Worm (Caenorhabditis elegans) whole organism, young adult: ENCODE results near the gene Y81B9A.4.

Experiments
- B0019.2 ChIP-seq: fragments of 200-800 bp; sonication (Bioruptor generic); conservative IDR thresholded peaks from 2 replicates; pipeline ENCODE4 v1.3.6; 2022; ENCODE audit warnings: missing genetic modification reagents, missing genetic modification characterization, missing compliant biosample characterization
- C06A6.2 ChIP-seq: fragments of 200-800 bp; sonication (Bioruptor generic); conservative IDR thresholded peaks from 2 replicates; pipeline ENCODE4 v1.3.6; 2022; ENCODE audit warnings: missing genetic modification characterization, missing compliant biosample characterization
- D2030.7 ChIP-seq: fragments of 200-800 bp; sonication (Bioruptor generic); IDR thresholded peaks from 2 replicates; pipeline ENCODE4 v1.3.6; 2022; ENCODE audit warnings: missing genetic modification reagents, missing genetic modification characterization, missing compliant biosample characterization
- F39B2.1 ChIP-seq: fragments of 200-800 bp; sonication (Bioruptor generic); IDR thresholded peaks from 2 replicates; pipeline ENCODE4 v1.3.6; 2022; ENCODE audit warnings: missing genetic modification reagents, missing genetic modification characterization, missing compliant biosample characterization
- F49E8.2 ChIP-seq: sonication (generic microtip); optimal IDR thresholded peaks from 3 replicates; lab custom pipeline; 2017; ENCODE audit warnings: missing genetic modification characterization, mild to moderate bottlenecking, missing compliant biosample characterization, antibody characterized with exemption, moderate library complexity; ENCODE audit not compliant: insufficient read depth
- ZK185.1 ChIP-seq: sonication (generic microtip); optimal IDR thresholded peaks from 2 replicates; lab custom pipeline; 2016; ENCODE audit warnings: mild to moderate bottlenecking, missing genetic modification characterization, missing compliant biosample characterization; ENCODE audit not compliant: poor library complexity, severe bottlenecking
- attf-3 ChIP-seq: fragments of 200-800 bp; sonication (Bioruptor generic); conservative IDR thresholded peaks from 2 replicates; pipeline ENCODE4 v1.3.6; 2022; ENCODE audit warnings: missing genetic modification reagents, missing genetic modification characterization, missing compliant biosample characterization
- attf-5 ChIP-seq: fragments of 200-800 bp; sonication (Bioruptor generic); optimal IDR thresholded peaks from 2 replicates; lab custom pipeline; 2018; ENCODE audit warnings: mild to moderate bottlenecking, missing genetic modification characterization, missing compliant biosample characterization
- attf-6 ChIP-seq: fragments of 200-800 bp; sonication (Bioruptor generic); IDR thresholded peaks from 2 replicates; pipeline ENCODE4 v1.3.6; 2022; ENCODE audit warnings: missing genetic modification reagents, missing genetic modification characterization, missing compliant biosample characterization
- ceh-27 ChIP-seq: fragments of 200-800 bp; sonication (Bioruptor generic); optimal IDR thresholded peaks from 2 replicates; lab custom pipeline; 2018; ENCODE audit warnings: mild to moderate bottlenecking, missing genetic modification characterization, moderate library complexity, missing compliant biosample characterization
- chd-7 ChIP-seq: sonication (generic microtip); optimal IDR thresholded peaks from 2 replicates; lab custom pipeline; 2016; ENCODE audit warnings: mild to moderate bottlenecking, missing genetic modification characterization, moderate library complexity, missing compliant biosample characterization
- dox-1 ChIP-seq: fragments of 200-800 bp; sonication (Bioruptor generic); IDR thresholded peaks from 2 replicates; pipeline ENCODE4 v1.3.6; 2022; ENCODE audit warnings: missing genetic modification reagents, missing genetic modification characterization, missing compliant biosample characterization
- dpff-1 ChIP-seq: sonication (generic microtip); optimal IDR thresholded peaks from 2 replicates; lab custom pipeline; 2017; ENCODE audit warnings: mild to moderate bottlenecking, missing genetic modification characterization, missing compliant biosample characterization
- hlh-26 ChIP-seq: fragments of 200-800 bp; sonication (Bioruptor generic); conservative IDR thresholded peaks from 2 replicates; pipeline ENCODE4 v1.3.6; 2022; ENCODE audit warnings: missing genetic modification reagents, missing genetic modification characterization, missing compliant biosample characterization
- hmg-1.2 ChIP-seq: fragments of 200-800 bp; sonication (Bioruptor generic); IDR thresholded peaks from 2 replicates; pipeline ENCODE4 v1.3.6; 2022; ENCODE audit warnings: missing genetic modification reagents, missing genetic modification characterization, missing compliant biosample characterization
- lag-1 ChIP-seq: fragments of 200-800 bp; sonication (Bioruptor generic); IDR thresholded peaks from 2 replicates; pipeline ENCODE4 v1.3.6; 2022; ENCODE audit warnings: missing genetic modification reagents, missing genetic modification characterization, missing compliant biosample characterization
- lin-40 ChIP-seq: sonication (generic microtip); optimal IDR thresholded peaks from 2 replicates; lab custom pipeline; 2016; ENCODE audit warnings: missing genetic modification characterization, mild to moderate bottlenecking, missing compliant biosample characterization, missing genotype, missing genetic modification reagents
- mcd-1 ChIP-seq: fragments of 200-800 bp; sonication (Bioruptor generic); IDR thresholded peaks from 2 replicates; pipeline ENCODE4 v1.3.6; 2022; ENCODE audit warnings: missing genetic modification reagents, missing genetic modification characterization, missing compliant biosample characterization
- rpc-1 ChIP-seq, 2 experiments: fragments of 150-350 bp in 1 of 2; sonication (generic microtip) in 1 of 2; optimal IDR thresholded peaks; 2 replicates each; lab custom pipeline; 2014 to 2018; ENCODE audit warnings: missing biosample characterization in 1 of 2, missing genetic modification characterization in 1 of 2, missing genetic modification reagents in 1 of 2, missing genotype in 1 of 2
- sea-2 ChIP-seq: fragments of 200-800 bp; sonication (Bioruptor generic); IDR thresholded peaks from 2 replicates; pipeline ENCODE4 v1.3.6; 2022; ENCODE audit warnings: missing genetic modification characterization, missing compliant biosample characterization
- somi-1 ChIP-seq: fragments of 200-800 bp; sonication (Bioruptor generic); optimal IDR thresholded peaks from 2 replicates; lab custom pipeline; 2018; ENCODE audit warnings: mild to moderate bottlenecking, missing genetic modification characterization, missing compliant biosample characterization
- tbp1 ChIP-seq: fragments of 200-800 bp; sonication (Bioruptor generic); optimal IDR thresholded peaks from 2 replicates; lab custom pipeline; 2018; ENCODE audit warnings: mild to moderate bottlenecking, missing genetic modification characterization, missing compliant biosample characterization
- xnd-1 ChIP-seq: sonication (generic microtip); optimal IDR thresholded peaks from 2 replicates; lab custom pipeline; 2016; ENCODE audit warnings: missing genotype, missing genetic modification reagents, missing genetic modification characterization, missing compliant biosample characterization
- ztf-26 ChIP-seq: sonication (generic microtip); optimal IDR thresholded peaks from 2 replicates; lab custom pipeline; 2017; ENCODE audit warnings: missing genetic modification characterization, missing compliant biosample characterization

Y81B9A.4 gene

DNA sequence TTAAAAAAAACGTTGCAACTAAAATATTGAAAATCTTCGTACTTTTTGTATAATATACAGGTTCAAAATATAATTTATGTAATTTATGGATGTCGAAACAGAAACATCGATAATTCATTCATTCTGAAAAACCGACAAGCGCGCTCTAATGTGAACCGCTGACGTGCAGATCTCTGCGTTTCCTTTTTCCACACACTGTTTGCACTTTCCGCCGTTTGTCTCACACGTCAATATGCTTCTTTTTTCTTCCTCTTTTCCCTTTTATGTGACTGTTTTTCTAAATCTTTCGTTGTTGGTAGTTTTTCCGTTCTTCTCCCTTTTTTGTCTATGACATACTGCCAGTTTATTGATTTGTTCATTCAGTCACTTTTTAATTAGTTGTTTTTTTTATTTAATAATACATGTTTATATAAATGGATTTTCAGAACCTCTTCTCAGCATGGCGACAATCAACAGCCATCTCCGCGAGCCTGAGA, 30.4 kb downstream of the Y81B9A.4 start, which contains the start of gene tmbi-4 (continued):
- TF ChIP-seq sea-2: no peak
- TF ChIP-seq mcd-1 (GFP tag; lab: Robert Waterston, UW): peak; percentile 69
- no peak for TF ChIP-seq attf-6 (GFP tag; lab: Robert Waterston, UW)
- TF ChIP-seq hmg-1.2 (GFP tag; lab: Robert Waterston, UW): peak; percentile 83
- TF ChIP-seq lag-1 (GFP tag; lab: Robert Waterston, UW): no peak
- no peak for TF ChIP-seq D2030.7
- no peak for TF ChIP-seq dpff-1 (tag; lab: Kevin White, UChicago)
- TF ChIP-seq F39B2.1 (GFP tag; lab: Robert Waterston, UW): no peak

DNA sequence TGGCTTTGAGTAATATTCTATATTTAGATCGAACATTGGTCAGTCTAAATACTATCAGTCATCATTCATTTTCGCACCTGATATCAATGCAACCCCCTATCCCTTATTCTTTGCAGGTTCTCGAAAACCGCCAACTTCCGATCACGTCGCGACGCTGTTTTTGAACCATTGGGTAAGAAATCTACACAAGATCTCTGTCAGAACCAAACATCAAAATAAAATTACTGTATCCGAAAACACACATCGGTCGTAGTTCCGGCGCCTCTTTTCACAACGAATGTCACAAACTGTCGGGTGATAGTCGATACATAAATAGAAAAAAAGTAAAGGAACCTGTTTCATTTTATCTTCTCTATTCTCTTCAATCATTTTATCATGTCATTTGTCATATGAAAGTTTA, 33.8 kb downstream of the Y81B9A.4 start:
- TF ChIP-seq chd-7 (peak; percentile 15), tbp1 (GFP tag; lab: Kevin White, UChicago) (no peak), somi-1 (peak; percentile 61), lin-40 (tag; lab: Kevin White, UChicago) (peak; percentile 64), ztf-26 (tag; lab: Kevin White, UChicago) (peak; percentile 70)

DNA sequence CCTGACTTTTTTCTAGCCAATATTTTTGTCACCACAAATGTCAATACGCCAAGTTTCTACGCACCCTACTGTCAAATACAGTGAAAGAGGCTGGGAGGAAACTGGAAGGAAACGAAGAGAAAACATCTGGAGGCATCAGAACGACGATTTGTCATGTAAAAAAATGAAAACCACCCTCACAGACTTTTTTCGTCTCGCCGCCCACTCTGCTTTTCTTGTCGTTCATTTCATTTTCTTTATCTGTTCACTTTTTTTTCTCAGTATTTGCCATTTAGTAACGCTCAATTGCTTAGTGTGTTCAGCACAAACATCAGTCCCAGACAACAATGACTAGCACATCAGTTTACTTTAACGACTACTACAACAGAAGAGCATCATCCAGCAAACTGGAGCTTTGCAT, 34.9 kb downstream of the Y81B9A.4 start, which contains the start of gene B0563.5:
B0563.5 (plus strand) TSS at position 301 of the 400 bp plus-strand sequence.
- TF ChIP-seq dox-1 (no peak), B0019.2 (no peak), ZK185.1 (tag; lab: Kevin White, UChicago) (no peak), xnd-1 (tag; lab: Kevin White, UChicago) (no peak), ceh-27 (GFP tag; lab: Kevin White, UChicago) (no peak), dpff-1 (tag; lab: Kevin White, UChicago) (no peak), rpc-1 (optimal IDR thresholded peaks at IDR 0.05; lab: Kevin White, UChicago) (no peak), rpc-1 (tag; optimal IDR thresholded peaks at IDR 0.05; lab: Kevin White, UChicago) (no peak), C06A6.2 (GFP tag; lab: Robert Waterston, UW) (no peak), attf-5 (GFP tag; lab: Kevin White, UChicago) (no peak), hlh-26 (no peak), mcd-1 (GFP tag; lab: Robert Waterston, UW) (no peak)

DNA sequence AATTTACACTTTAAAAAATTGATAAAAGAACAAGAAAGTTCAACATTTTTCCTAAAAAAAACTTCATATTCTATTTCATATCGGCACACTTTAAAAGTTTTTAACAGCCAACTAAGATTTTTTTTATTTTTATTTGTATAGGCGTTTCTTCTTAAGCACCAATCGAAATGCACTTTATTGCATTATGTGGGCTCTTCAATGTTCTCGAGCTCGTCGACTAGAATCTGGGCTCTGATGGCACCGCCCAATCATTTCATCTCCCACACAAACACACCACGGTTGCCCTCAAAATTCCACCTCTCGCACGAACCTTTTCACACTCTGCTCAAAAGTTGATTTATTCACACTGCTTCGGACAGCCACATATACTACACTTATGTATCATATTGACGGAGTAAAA, 43.3 kb downstream of the Y81B9A.4 start, which contains the start of gene B0563.6:
B0563.6 (plus strand) TSS at position 301 of the 400 bp plus-strand sequence.
- no peak for TF ChIP-seq F49E8.2 (tag; lab: Kevin White, UChicago)
- no peak for TF ChIP-seq attf-3 (GFP tag; lab: Robert Waterston, UW)
